Worm (Caenorhabditis elegans): ENCODE measurements around the gene K07C5.13.

DNA sequence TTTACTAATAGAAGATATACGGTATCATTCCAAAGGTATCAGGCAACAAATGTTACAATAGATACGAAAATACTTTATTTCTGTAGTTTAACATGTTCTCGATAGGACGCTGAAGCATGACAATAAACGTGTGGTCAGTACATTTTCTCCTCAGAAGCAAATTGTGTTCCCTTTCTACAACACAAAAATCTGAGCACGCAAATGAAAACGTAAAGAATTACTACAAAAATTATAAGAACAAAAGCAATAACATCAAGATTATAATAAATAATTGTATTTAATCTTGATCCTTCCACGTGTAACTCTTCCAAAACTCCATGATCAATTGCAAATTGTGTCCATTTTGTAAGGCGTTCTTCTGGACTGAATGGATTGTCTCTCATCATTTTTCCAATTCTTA, 37.9 kb downstream of the K07C5.13 start:
- TF ChIP-seq aly-2 (tag; optimal IDR thresholded peaks at IDR 0.05) (no peak), nhr-25 (tag; optimal IDR thresholded peaks at IDR 0.05) (no peak), ama-1 (optimal IDR thresholded peaks at IDR 0.05) (no peak), ZK546.5 (tag; optimal IDR thresholded peaks at IDR 0.05) (no peak), nhr-237 (tag; optimal IDR thresholded peaks at IDR 0.05) (no peak), lsy-2 (tag; optimal IDR thresholded peaks at IDR 0.05) (no peak), unc-39 (tag; optimal IDR thresholded peaks at IDR 0.05) (no peak), nhr-23 (tag; optimal IDR thresholded peaks at IDR 0.05) (no peak), dmd-4 (tag; optimal IDR thresholded peaks at IDR 0.05) (no peak), nhr-21 (tag; optimal IDR thresholded peaks at IDR 0.05) (no peak), fos-1 (tag; optimal IDR thresholded peaks at IDR 0.05) (no peak), ztf-11 (tag; optimal IDR thresholded peaks at IDR 0.05) (no peak)
